Worm (Caenorhabditis elegans): ENCODE data around the gene C31C9.6.
A peak's percentile ranks its signal among the peaks of the same experiment; 100 is the strongest.

C31C9.6 gene

DNA sequence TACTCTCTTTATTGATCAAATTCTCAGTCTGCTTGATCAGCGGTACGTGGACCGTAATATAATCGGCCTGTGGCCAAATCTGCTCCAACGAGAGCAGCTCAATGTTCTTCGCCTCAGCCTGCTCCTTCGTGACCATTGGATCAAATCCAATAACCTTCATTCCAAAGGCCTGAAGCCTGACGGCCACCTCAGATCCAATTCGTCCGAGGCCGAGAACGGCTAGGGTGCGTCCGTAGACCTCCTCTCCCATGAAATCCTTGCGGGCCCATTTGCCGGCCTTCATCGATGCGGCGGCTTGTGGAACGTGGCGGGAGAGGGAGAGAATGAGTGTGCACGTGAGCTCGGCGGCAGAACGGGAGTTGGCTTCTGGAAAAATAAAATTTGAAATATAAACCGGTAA lies 24.4 kb downstream of the C31C9.6 start:
- peak; percentile 19 for TF ChIP-seq ama-1 (optimal IDR thresholded peaks at IDR 0.05)
- no peak for TF ChIP-seq unc-55 (GFP tag; optimal IDR thresholded peaks at IDR 0.05)

DNA sequence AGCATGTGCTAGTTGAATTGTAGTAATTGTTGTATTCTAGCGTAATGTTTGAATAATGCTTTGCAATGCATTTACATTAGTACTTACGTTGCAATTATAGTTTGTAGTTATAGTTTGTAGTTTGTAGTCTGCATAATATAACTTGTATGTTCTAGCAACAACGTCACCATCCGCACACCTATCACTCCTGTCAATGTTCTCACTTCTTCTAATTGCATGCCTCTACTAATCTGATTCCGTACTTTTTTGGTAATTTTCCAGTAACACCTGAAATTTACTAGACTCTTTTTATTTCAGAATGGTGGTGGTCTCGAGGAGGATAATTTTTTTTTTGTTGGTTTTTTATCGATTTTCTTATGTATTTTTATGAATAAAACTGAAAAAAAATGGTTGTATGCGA lies 25.3 kb downstream of the C31C9.6 start:
- no peak for TF ChIP-seq elt-1 (tag; optimal IDR thresholded peaks at IDR 0.05)
- TF ChIP-seq ceh-82 (tag; optimal IDR thresholded peaks at IDR 0.05), result no peak
- peak; percentile 8 for TF ChIP-seq blmp-1 (tag; optimal IDR thresholded peaks at IDR 0.05; ENCODE audit: insufficient read depth)
- no peak for TF ChIP-seq egl-27 (tag; optimal IDR thresholded peaks at IDR 0.05)
- peak; percentile 77 for TF ChIP-seq ama-1 (optimal IDR thresholded peaks at IDR 0.05)
- no peak for TF ChIP-seq peb-1 (tag; optimal IDR thresholded peaks at IDR 0.05)
- peak; percentile 23 for TF ChIP-seq nhr-21 (tag; optimal IDR thresholded peaks at IDR 0.05)
- TF ChIP-seq gmeb-1 (tag; optimal IDR thresholded peaks at IDR 0.05), result no peak
- TF ChIP-seq nhr-25 (tag; optimal IDR thresholded peaks at IDR 0.05), result peak; percentile 34
- TF ChIP-seq unc-62 (GFP tag; optimal IDR thresholded peaks at IDR 0.05), result no peak

DNA sequence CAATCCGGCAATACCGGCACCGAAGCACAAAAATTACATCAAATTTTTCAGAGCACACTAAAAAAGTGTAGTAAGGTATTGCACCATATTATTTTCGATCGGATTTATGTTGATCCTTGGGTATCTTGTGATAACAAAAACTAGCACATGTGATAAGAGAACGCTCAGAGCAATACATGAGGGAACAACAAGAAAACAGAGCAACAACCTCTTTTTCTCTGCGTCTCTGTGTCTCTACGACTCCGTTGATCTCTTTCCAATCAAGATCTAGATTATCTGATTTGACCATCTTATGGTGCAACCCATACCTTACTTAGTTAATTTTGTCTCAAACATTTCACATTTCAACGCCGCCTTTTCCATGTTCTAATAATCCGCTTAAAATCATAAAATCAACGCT lies 29.7 kb downstream of the C31C9.6 start, which contains the start of gene tag-10:
Gene tag-10 (plus strand): TSS at position 347 of the 400 bp plus-strand sequence.
- TF ChIP-seq unc-55 (GFP tag; optimal IDR thresholded peaks at IDR 0.05) (no peak), lin-13 (GFP tag; optimal IDR thresholded peaks at IDR 0.05) (no peak), zag-1 (tag; optimal IDR thresholded peaks at IDR 0.05) (no peak), elt-1 (tag; optimal IDR thresholded peaks at IDR 0.05) (peak; percentile 93), lsy-2 (tag; optimal IDR thresholded peaks at IDR 0.05) (no peak), sma-9 (GFP tag; optimal IDR thresholded peaks at IDR 0.05) (peak; percentile 68), sma-9 (tag; optimal IDR thresholded peaks at IDR 0.05) (no peak), nhr-129 (tag; optimal IDR thresholded peaks at IDR 0.05) (peak; percentile 69), ceh-16 (tag; optimal IDR thresholded peaks at IDR 0.05) (no peak), dmd-4 (tag; optimal IDR thresholded peaks at IDR 0.05) (no peak), nhr-11 (tag; optimal IDR thresholded peaks at IDR 0.05) (no peak), mdl-1 (tag; optimal IDR thresholded peaks at IDR 0.05) (no peak), elt-3 (tag; optimal IDR thresholded peaks at IDR 0.05) (no peak), nhr-10 (tag; optimal IDR thresholded peaks at IDR 0.05) (no peak), F13H6.1 (tag; optimal IDR thresholded peaks at IDR 0.05) (no peak), alr-1 (tag; optimal IDR thresholded peaks at IDR 0.05) (no peak)

DNA sequence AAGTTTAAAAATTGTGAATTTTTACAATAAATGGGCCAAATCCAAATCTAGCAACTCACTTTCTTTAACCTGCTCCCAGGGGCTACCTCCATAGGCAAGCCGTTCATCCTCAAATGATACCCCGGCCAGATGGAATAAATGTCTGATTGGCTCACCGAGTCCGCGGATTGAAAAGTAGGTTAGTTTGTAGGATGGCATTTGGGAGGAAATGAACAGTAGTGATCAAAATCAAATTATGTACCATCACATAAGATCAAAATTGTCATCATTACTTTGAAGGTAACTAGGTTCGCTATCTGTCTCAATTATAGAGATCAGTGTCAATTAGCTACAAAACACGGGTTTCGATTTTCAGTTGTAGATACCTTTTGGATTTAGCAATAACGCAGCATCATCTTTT lies 31.2 kb downstream of the C31C9.6 start, which contains the start of the genes gst-17 and gst-18:
Gene gst-17 (minus strand): TSS at position 101 of the 400 bp plus-strand sequence.
Gene gst-18 (minus strand): TSS at position 198 of the 400 bp plus-strand sequence.
- TF ChIP-seq nhr-10 (tag; optimal IDR thresholded peaks at IDR 0.05) (no peak), nhr-21 (tag; optimal IDR thresholded peaks at IDR 0.05) (no peak), ztf-1 (GFP tag; conservative IDR thresholded peaks at IDR 0.05) (no peak), nhr-129 (tag; optimal IDR thresholded peaks at IDR 0.05) (no peak), ZK546.5 (tag; optimal IDR thresholded peaks at IDR 0.05) (no peak), lsy-2 (tag; optimal IDR thresholded peaks at IDR 0.05) (no peak), lin-13 (GFP tag; optimal IDR thresholded peaks at IDR 0.05) (no peak), lin-11 (tag; optimal IDR thresholded peaks at IDR 0.05) (no peak), nhr-12 (tag; optimal IDR thresholded peaks at IDR 0.05) (no peak), skn-1 (tag; optimal IDR thresholded peaks at IDR 0.05) (no peak), nhr-237 (tag; optimal IDR thresholded peaks at IDR 0.05) (no peak)

DNA sequence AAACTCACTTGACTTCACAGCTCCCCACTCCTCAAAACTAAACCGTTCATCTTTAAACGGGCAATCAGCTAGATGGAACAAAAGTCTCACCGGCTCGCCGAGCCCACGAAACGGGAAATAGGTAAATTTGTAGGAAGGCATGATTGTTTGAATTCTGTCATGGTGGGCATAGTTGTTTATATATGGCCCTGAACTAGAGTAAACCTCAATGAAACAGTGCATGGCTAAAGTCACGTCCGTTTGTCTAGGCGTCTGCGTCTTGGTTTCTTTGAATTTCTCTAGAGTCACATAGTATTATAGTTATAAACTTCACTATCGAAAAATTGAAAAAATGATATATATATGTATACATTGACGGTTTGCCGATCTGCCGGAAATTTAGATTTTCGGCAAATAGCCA lies 34.9 kb downstream of the C31C9.6 start, which contains the start of gene gst-19:
Gene gst-19 (minus strand): TSS at position 145 of the 400 bp plus-strand sequence.
- TF ChIP-seq ama-1 (optimal IDR thresholded peaks at IDR 0.05), result no peak
- TF ChIP-seq nhr-77 (tag; optimal IDR thresholded peaks at IDR 0.05), result no peak
- TF ChIP-seq mab-5 (tag; optimal IDR thresholded peaks at IDR 0.05), result no peak

DNA sequence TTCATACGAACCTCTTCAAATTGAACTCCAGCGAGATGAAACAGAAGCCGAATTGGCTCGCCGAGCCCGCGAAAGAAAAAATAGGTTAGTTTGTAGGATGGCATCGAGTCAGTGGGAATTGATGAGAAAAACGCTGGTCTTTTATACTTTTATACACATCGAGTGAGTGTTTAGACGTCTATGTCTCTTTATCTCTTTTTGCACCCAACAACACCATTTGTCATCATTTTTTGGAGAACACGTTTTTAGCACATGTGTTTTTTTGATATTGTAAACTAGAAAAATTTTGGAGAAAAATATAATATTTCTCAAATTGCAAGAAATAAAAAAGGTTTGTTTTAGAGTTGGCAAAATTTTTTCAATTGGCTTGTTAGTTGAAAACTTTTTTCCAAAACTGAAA lies 37.6 kb downstream of the C31C9.6 start, which contains the start of gene gst-16:
Gene gst-16 (minus strand): TSS at position 111 of the 400 bp plus-strand sequence.
- peak; percentile 70 for TF ChIP-seq skn-1 (tag; optimal IDR thresholded peaks at IDR 0.05)
- no peak for TF ChIP-seq zag-1 (tag; optimal IDR thresholded peaks at IDR 0.05)
- TF ChIP-seq nhr-129 (tag; optimal IDR thresholded peaks at IDR 0.05), result no peak

Data from whole organism, L2 larva.